Fruit fly (Drosophila melanogaster): Measurements from ENCODE around the gene Dhfr.

Gene Dhfr

DNA sequence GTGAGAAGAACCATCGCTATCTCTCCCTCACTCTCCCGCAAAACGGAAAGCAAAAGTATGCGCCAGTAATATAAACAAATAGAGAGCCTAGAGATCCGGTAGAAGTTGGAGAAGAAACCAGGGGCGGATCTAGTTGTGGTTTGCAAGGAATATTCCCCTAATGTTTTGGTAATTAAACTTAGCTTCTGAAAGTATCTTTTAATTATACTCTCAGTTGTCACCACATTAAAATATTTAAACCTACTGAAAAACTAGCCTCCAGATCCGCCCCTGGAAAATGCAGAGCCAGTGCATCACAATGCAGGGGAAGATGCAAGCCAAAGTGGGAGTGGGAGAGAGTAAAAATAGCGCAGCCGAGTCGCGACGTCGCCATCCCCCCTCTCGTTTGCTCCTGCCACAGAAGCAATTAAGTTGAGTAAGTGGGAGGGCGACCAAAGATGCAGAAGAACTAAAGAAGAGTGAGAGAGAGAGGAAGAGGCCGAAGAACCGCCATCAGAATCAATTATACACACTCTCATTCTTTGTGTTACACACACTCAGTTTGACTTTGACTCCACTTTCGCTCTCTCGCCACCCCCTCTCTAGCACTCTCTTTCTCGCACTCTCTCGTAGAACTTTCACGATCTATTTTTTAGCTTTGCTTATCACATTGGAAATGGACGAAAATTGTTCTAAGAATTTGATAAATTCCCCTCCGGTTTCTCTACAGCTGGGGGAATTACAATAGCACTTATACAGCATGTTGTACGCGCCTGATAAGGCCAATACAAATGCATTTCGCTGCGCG, 31.6 kb upstream of the Dhfr start (continued):
- TF ChIP-seq CG14667 (GFP tag; IDR thresholded peaks at IDR 0.05) (peak; percentile 95), org-1 (GFP tag; optimal IDR thresholded peaks at IDR 0.05) (peak; percentile 88), CG17361 (GFP tag; IDR thresholded peaks at IDR 0.05) (peak; percentile 97), CG6175 (GFP tag; IDR thresholded peaks at IDR 0.05) (peak; percentile 68; the same call in 2 of the 3 replicates), hth (optimal IDR thresholded peaks at IDR 0.05) (no peak), Eip74EF (GFP tag; optimal IDR thresholded peaks at IDR 0.05) (peak in 1 of 2 experiments; percentile 88), jing (GFP tag; optimal IDR thresholded peaks at IDR 0.05) (peak; percentile 93), CG7963 (GFP tag; IDR thresholded peaks at IDR 0.05; ENCODE audit: partially characterized antibody) (peak; percentile 67), Awh (GFP tag; IDR thresholded peaks at IDR 0.05) (peak; percentile 96), tna (GFP tag; IDR thresholded peaks at IDR 0.05; ENCODE audit: partially characterized antibody) (no peak), Sox100B (GFP tag; optimal IDR thresholded peaks at IDR 0.05) (peak; percentile 88), gem (tag; optimal IDR thresholded peaks at IDR 0.05) (peak; percentile 96), CG1603 (tag; optimal IDR thresholded peaks at IDR 0.05) (peak; percentile 97), pb (GFP tag; optimal IDR thresholded peaks at IDR 0.05) (peak; percentile 86), bab2 (GFP tag; optimal IDR thresholded peaks at IDR 0.05) (peak; percentile 97), CG12391 (tag; optimal IDR thresholded peaks at IDR 0.05) (peak; percentile 92), vnd (GFP tag; IDR thresholded peaks at IDR 0.05; ENCODE audit: partially characterized antibody) (peak; percentile 12; the same call in 1 of the 3 replicates), Abd-B (GFP tag; optimal IDR thresholded peaks at IDR 0.05) (peak; percentile 96), CG10979 (tag; optimal IDR thresholded peaks at IDR 0.05) (peak; percentile 97), Adf1 (GFP tag; IDR thresholded peaks at IDR 0.05) (no peak), Jarid2 (GFP tag; optimal IDR thresholded peaks at IDR 0.05) (peak; percentile 70), CG15073 (GFP tag; optimal IDR thresholded peaks at IDR 0.05) (peak; percentile 65), YL-1 (GFP tag; optimal IDR thresholded peaks at IDR 0.05) (peak; percentile 71), CG9876 (GFP tag; optimal IDR thresholded peaks at IDR 0.05) (peak; percentile 76), caup (GFP tag; optimal IDR thresholded peaks at IDR 0.05; ENCODE audit: severe bottlenecking) (peak; percentile 74), D19A (tag; optimal IDR thresholded peaks at IDR 0.05) (peak; percentile 92), CG12155 (GFP tag; optimal IDR thresholded peaks at IDR 0.05) (peak; percentile 83), B-H2 (GFP tag; optimal IDR thresholded peaks at IDR 0.05) (peak; percentile 58), CG6765 (GFP tag; optimal IDR thresholded peaks at IDR 0.05) (no peak), Doc2 (GFP tag; IDR thresholded peaks at IDR 0.05) (peak; percentile 80), CG5953 (GFP tag; IDR thresholded peaks at IDR 0.05) (peak; percentile 92), fd96Cb (tag; optimal IDR thresholded peaks at IDR 0.05) (peak; percentile 98), Hr78 (GFP tag; optimal IDR thresholded peaks at IDR 0.05) (peak in 1 of 2 experiments; percentile 85), Hand (GFP tag; optimal IDR thresholded peaks at IDR 0.05) (no peak), CG18619 (GFP tag; optimal IDR thresholded peaks at IDR 0.05) (peak; percentile 89), CG13424 (tag; optimal IDR thresholded peaks at IDR 0.05) (peak; percentile 95), CG18011 (GFP tag; optimal IDR thresholded peaks at IDR 0.05) (no peak), CG9797 (GFP tag; optimal IDR thresholded peaks at IDR 0.05) (peak; percentile 44), abd-A (tag; optimal IDR thresholded peaks at IDR 0.05) (no peak), CG12942 (GFP tag; optimal IDR thresholded peaks at IDR 0.05) (peak; percentile 85), BtbVII (GFP tag; optimal IDR thresholded peaks at IDR 0.05) (peak; percentile 64), yki (optimal IDR thresholded peaks at IDR 0.05) (peak; percentile 56), CG34422 (GFP tag; IDR thresholded peaks at IDR 0.05) (peak; percentile 96), Optix (GFP tag; IDR thresholded peaks at IDR 0.05) (peak; percentile 94), Lpt (GFP tag; optimal IDR thresholded peaks at IDR 0.05) (no peak), H2.0 (GFP tag; IDR thresholded peaks at IDR 0.05) (peak; percentile 96), Sry-β (GFP tag; optimal IDR thresholded peaks at IDR 0.05) (peak; percentile 60), CG7745 (tag; optimal IDR thresholded peaks at IDR 0.05) (peak; percentile 75)
